Fruit fly (Drosophila melanogaster) whole organism, pupa: ENCODE measurements around the gene ppk28.
A peak's percentile ranks its signal among the peaks of the same experiment; 100 is the strongest.

ENCODE experiments used
- CG10348 ChIP-seq: fragments of 200-800 bp; sonication (Bioruptor generic); IDR thresholded peaks from 2 replicates; pipeline ENCODE4 v1.3.6; 2022; ENCODE audit warnings: missing biosample characterization, missing genetic modification characterization
- CG12605 ChIP-seq: fragments of 200-800 bp; sonication (Bioruptor generic); IDR thresholded peaks from 2 replicates; pipeline ENCODE4 v1.3.6; 2022; ENCODE audit warnings: missing biosample characterization, missing genetic modification characterization
- CG13204 ChIP-seq: fragments of 200-800 bp; sonication (Bioruptor generic); optimal IDR thresholded peaks from 2 replicates; lab custom pipeline; 2018; ENCODE audit warnings: missing biosample characterization, mild to moderate bottlenecking, missing genetic modification characterization, moderate library complexity
- CG14655 ChIP-seq: fragments of 200-800 bp; sonication (Bioruptor generic); optimal IDR thresholded peaks from 3 replicates; lab custom pipeline; 2017; ENCODE audit warnings: mild to moderate bottlenecking, missing biosample characterization, missing genetic modification reagents, missing genetic modification characterization
- CG15710 ChIP-seq: fragments of 200-800 bp; sonication (Bioruptor generic); optimal IDR thresholded peaks from 2 replicates; lab custom pipeline; 2018; ENCODE audit warnings: missing biosample characterization, mild to moderate bottlenecking, missing genetic modification characterization, moderate library complexity
- CG17806 ChIP-seq: fragments of 200-800 bp; sonication (Bioruptor generic); optimal IDR thresholded peaks from 2 replicates; lab custom pipeline; 2018; ENCODE audit warnings: missing biosample characterization, mild to moderate bottlenecking, missing genetic modification characterization, moderate library complexity
- CG32121 ChIP-seq: fragments of 200-800 bp; sonication (Bioruptor generic); IDR thresholded peaks from 2 replicates; pipeline ENCODE4 v1.3.6; 2022; ENCODE audit warnings: missing biosample characterization, missing genetic modification characterization
- CG34367 ChIP-seq: fragments of 200-800 bp; sonication (Bioruptor generic); optimal IDR thresholded peaks from 2 replicates; lab custom pipeline; 2018; ENCODE audit warnings: missing biosample characterization, mild to moderate bottlenecking, missing genetic modification characterization
- CG4496 ChIP-seq: fragments of 200-800 bp; sonication (Bioruptor generic); IDR thresholded peaks from 3 replicates; pipeline ENCODE4 v1.3.6; 2022; ENCODE audit warnings: missing biosample characterization, missing genetic modification characterization
- CG8159 ChIP-seq: fragments of 200-800 bp; sonication (Bioruptor generic); optimal IDR thresholded peaks from 3 replicates; lab custom pipeline; 2018; ENCODE audit warnings: missing biosample characterization, mild to moderate bottlenecking, missing genetic modification characterization, moderate library complexity
- CG8301 ChIP-seq: fragments of 200-800 bp; sonication (Bioruptor generic); optimal IDR thresholded peaks from 2 replicates; lab custom pipeline; 2018; ENCODE audit warnings: missing biosample characterization, mild to moderate bottlenecking, missing genetic modification characterization
- CG9948 ChIP-seq: fragments of 200-800 bp; sonication (Bioruptor generic); optimal IDR thresholded peaks from 2 replicates; lab custom pipeline; 2018; ENCODE audit warnings: missing biosample characterization, mild to moderate bottlenecking, missing genetic modification characterization, moderate library complexity
- D1 ChIP-seq: fragments of 200-800 bp; sonication (Bioruptor generic); optimal IDR thresholded peaks from 2 replicates; lab custom pipeline; 2018; ENCODE audit warnings: missing biosample characterization, mild to moderate bottlenecking, missing genetic modification characterization, moderate library complexity
- EcR ChIP-seq: fragments of 200-800 bp; sonication (Bioruptor generic); optimal IDR thresholded peaks from 3 replicates; lab custom pipeline; 2019; ENCODE audit warnings: missing biosample characterization, missing genetic modification characterization, mild to moderate bottlenecking, moderate library complexity, missing genetic modification reagents
- Ets98B ChIP-seq: fragments of 200-800 bp; sonication (Bioruptor generic); IDR thresholded peaks from 2 replicates; pipeline ENCODE4 v1.3.6; 2022; ENCODE audit warnings: missing biosample characterization, missing genetic modification characterization
- Pif1A ChIP-seq: fragments of 200-800 bp; sonication (Bioruptor generic); optimal IDR thresholded peaks from 3 replicates; lab custom pipeline; 2016; ENCODE audit warnings: missing biosample characterization, missing genetic modification characterization
- Pif1B ChIP-seq: fragments of 200-800 bp; sonication (Bioruptor generic); optimal IDR thresholded peaks from 3 replicates; lab custom pipeline; 2016; ENCODE audit warnings: missing biosample characterization, missing genetic modification characterization
- Snoo ChIP-seq: fragments of 200-800 bp; sonication (Bioruptor generic); optimal IDR thresholded peaks from 3 replicates; lab custom pipeline; 2017; ENCODE audit warnings: missing biosample characterization, mild to moderate bottlenecking, missing genetic modification characterization, inconsistent platforms
- fd96Ca ChIP-seq: fragments of 200-800 bp; sonication (Bioruptor generic); IDR thresholded peaks from 3 replicates; pipeline ENCODE4 v1.3.6; 2022; ENCODE audit warnings: missing biosample characterization, missing genetic modification characterization
- gl ChIP-seq: fragments of 200-800 bp; sonication (Bioruptor generic); optimal IDR thresholded peaks from 2 replicates; lab custom pipeline; 2018; ENCODE audit warnings: missing biosample characterization, mild to moderate bottlenecking, missing genetic modification characterization
- rn ChIP-seq: fragments of 200-800 bp; sonication (Bioruptor generic); IDR thresholded peaks from 2 replicates; pipeline ENCODE4 v1.3.6; 2022; ENCODE audit warnings: missing biosample characterization, missing genetic modification characterization

ppk28 gene

DNA sequence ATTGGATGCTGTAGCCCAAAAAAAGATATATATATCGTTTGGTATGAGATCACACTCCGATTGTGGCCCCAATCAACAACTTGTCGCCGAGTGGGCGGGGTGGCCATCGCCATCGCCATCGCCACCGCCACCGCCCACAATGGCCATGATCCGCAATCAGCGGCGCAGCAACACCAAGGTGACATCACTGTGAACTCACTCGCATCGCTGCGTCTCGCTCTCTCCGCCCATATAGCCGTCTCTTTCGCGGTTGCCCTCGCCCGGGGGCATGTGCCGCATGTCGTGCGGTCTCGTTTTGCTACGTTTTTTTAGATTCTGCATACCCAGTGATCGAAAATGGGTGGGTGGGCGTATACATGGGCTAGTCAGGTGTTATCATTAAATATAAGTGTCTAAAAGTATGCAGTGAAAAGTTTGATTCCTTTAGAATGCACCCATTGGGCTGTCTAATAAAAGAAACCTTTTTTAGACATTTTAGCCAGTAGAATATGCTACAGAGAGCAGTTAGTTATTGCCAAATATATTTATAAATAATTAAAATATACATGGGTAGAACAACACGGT, 38.9 kb upstream of the ppk28 start:
- TF ChIP-seq CG10348 (GFP tag; lab: Robert Waterston, UW) (no peak), Ets98B (GFP tag; lab: Robert Waterston, UW) (0 out of 2 replicates have a peak, but pooled peaks have one; percentile 6), CG13204 (GFP tag; lab: Kevin White, UChicago) (no peak), CG14655 (peak; percentile 16)

DNA sequence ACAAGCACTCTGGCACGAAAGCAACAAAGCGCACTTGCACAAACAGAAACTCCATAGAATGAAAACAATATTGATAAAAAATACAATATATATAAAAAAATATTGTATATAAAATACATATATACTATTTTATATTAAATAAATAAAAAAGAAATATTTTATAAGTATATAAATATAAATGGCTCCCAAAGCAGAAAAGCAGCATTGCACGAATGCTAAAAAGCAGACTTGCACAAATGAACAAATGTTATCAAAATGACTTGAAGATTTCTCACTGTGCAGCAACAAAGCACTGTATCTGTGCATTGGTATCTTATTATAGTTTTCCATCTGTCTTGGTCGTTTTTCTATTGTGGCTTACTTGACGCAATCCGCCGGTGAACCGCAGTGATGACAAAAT, 37.1 kb upstream of the ppk28 start:
- TF ChIP-seq CG14655: peak; percentile 27
- TF ChIP-seq Snoo: no peak
- TF ChIP-seq rn (GFP tag; lab: Robert Waterston, UW): no peak
- TF ChIP-seq, all 21 proteins: peak for 1

DNA sequence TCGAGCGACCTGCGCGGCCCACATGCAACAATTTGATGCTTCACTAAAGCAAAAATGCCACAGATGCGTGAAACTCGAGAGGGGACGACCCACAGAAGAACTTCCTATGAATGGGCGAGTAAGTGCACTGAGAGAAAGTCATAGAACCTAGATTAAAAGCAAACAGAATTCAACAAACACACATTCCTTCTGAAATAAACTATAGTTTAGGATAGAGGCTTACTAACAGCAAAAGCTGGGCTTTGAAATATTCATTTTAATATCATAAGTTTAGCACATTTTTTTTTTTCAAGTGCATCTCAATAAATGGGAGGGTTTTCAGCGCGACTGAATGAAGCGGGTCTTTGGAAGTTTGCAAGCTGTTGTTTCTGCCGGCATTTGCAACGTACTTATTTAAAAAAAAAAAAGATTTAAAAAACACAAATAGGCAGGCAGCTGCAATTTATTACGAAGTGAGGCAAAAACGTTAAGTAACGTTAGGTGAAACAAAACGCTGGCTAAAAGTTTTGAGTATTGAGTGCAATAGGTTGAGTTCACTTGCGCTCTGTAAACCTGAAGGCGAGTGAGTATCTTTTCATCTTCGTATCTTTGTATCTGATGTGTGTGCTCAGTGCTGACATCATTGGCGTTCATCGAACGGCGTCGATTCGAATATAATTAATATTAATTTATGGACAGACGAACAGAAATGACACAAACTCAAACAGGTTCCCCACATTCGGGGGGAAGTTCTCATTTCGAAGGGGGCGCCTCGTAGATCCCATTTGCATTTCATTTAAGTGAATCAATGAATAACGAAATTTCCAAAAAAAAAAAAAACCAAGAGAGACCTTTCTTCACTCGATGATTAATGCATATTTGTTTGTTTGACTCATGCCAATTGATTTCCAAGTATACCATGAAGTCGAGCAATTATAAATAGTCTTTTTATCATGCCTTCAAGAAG, 32.7 kb upstream of the ppk28 start:
- TF ChIP-seq Ets98B (GFP tag; lab: Robert Waterston, UW): peak; percentile 77
- peak; percentile 36; the same call in 1 of the 2 replicates for TF ChIP-seq rn (GFP tag; lab: Robert Waterston, UW)
- TF ChIP-seq fd96Ca: peak; percentile 84
- peak; percentile 57 for TF ChIP-seq CG32121 (GFP tag; lab: Robert Waterston, UW)
- peak; percentile 37 for TF ChIP-seq CG15710 (tag; lab: Kevin White, UChicago)
- TF ChIP-seq CG17806 (tag; lab: Kevin White, UChicago): peak; percentile 70
- peak; percentile 68 for TF ChIP-seq CG8159 (tag; lab: Kevin White, UChicago)
- no peak for TF ChIP-seq CG10348 (GFP tag; lab: Robert Waterston, UW)
- TF ChIP-seq CG9948 (tag; lab: Kevin White, UChicago): no peak
- peak; percentile 22 for TF ChIP-seq CG34367
- peak; percentile 58 for TF ChIP-seq CG8301 (tag; lab: Kevin White, UChicago)
- peak; percentile 75 for TF ChIP-seq Pif1B (GFP tag; lab: Kevin White, UChicago)
- peak; percentile 89 for TF ChIP-seq CG4496 (GFP tag; lab: Robert Waterston, UW)
- TF ChIP-seq Pif1A (GFP tag; lab: Kevin White, UChicago): peak; percentile 67
- no peak for TF ChIP-seq D1 (tag; lab: Kevin White, UChicago)
- no peak for TF ChIP-seq gl
- peak; percentile 32 for TF ChIP-seq Snoo
- TF ChIP-seq CG13204 (GFP tag; lab: Kevin White, UChicago): no peak
- TF ChIP-seq CG14655: peak; percentile 66
- no peak for TF ChIP-seq EcR (GFP tag; lab: Kevin White, UChicago)
- peak; percentile 68; the same call in 1 of the 2 replicates for TF ChIP-seq CG12605 (GFP tag; lab: Robert Waterston, UW)

DNA sequence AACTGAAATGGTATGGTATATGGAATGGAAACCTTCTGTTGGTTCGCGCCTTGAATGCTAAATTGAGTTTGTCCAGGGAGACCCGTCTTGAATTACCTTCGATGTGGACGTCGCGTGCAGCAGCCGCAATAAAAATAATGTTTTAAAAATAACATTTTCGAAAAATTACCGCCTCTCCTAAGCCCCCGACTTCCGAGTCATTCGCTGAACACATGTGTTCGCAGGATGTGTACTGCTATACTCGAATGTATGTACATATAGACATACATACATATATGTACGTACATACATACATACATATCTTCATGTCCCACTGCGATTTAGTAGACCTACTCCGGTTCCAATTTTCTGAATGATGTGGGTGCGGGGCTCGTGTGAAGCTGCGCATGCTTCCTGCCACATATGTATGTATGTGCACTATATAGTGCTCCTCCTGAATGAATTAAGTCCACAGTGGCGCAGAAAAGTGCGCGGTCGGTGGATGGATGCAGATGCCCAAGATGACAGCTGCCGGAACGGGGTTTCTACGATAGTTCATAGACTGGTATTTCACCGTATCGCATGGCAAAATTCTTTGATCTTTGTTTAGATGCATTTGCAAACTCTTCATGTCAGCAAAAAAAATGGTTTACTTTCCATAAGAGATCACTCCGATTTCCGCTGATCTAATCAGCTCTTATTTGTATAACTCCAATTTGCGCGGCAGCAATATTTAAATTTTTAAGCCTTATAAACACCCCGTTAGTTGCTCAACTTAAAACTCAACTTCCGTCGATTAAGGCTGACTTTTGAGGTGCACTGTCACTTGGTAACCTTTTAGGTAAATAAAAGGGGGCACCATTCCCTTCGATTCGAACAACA, 31.4 kb upstream of the ppk28 start:
- TF ChIP-seq CG15710 (tag; lab: Kevin White, UChicago): no peak
- TF ChIP-seq rn (GFP tag; lab: Robert Waterston, UW): no peak
- TF ChIP-seq CG13204 (GFP tag; lab: Kevin White, UChicago): no peak
- TF ChIP-seq Snoo: no peak
- no peak for TF ChIP-seq CG9948 (tag; lab: Kevin White, UChicago)
- no peak for TF ChIP-seq CG12605 (GFP tag; lab: Robert Waterston, UW)
- TF ChIP-seq CG10348 (GFP tag; lab: Robert Waterston, UW): no peak
- TF ChIP-seq fd96Ca: no peak
- TF ChIP-seq EcR (GFP tag; lab: Kevin White, UChicago): no peak
- TF ChIP-seq CG8301 (tag; lab: Kevin White, UChicago): no peak
- no peak for TF ChIP-seq Ets98B (GFP tag; lab: Robert Waterston, UW)
- no peak for TF ChIP-seq Pif1A (GFP tag; lab: Kevin White, UChicago)
- TF ChIP-seq Pif1B (GFP tag; lab: Kevin White, UChicago): no peak
- no peak for TF ChIP-seq CG17806 (tag; lab: Kevin White, UChicago)
- no peak for TF ChIP-seq gl
- no peak for TF ChIP-seq CG14655
- no peak for TF ChIP-seq D1 (tag; lab: Kevin White, UChicago)
- no peak for TF ChIP-seq CG4496 (GFP tag; lab: Robert Waterston, UW)
- TF ChIP-seq CG34367: no peak

DNA sequence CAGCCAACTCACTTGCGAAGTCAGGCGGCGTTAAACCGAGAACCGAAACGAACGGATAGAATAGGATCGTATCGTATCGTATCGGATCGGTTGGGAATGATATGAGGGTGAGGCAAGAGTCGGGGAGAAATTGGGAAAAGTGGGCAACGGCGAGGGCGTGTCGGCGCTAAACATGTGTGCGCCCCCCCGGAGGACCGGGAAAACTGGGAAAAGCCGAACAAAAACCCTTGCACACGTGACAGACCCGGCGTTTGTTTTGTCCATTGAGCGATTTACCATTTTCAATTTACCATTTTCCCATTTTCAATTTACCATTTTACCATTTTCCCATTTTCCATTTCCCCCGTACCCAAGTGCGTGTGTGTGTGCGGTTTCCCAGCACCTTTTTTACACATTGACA, 30.8 kb upstream of the ppk28 start:
- TF ChIP-seq CG8159 (tag; lab: Kevin White, UChicago) (no peak), CG17806 (tag; lab: Kevin White, UChicago) (no peak), Pif1B (GFP tag; lab: Kevin White, UChicago) (no peak), CG32121 (GFP tag; lab: Robert Waterston, UW) (no peak)
